Fruit fly (Drosophila melanogaster): Measurements from ENCODE around the gene RpL34b.

The RpL34b gene

dm6 chr3R:9416951-9417350, 15.9 kb upstream of the RpL34b start:
- TF ChIP-seq h (optimal IDR thresholded peaks at IDR 0.05) (no peak), Myc (optimal IDR thresholded peaks at IDR 0.05) (no peak), Sin3A (optimal IDR thresholded peaks at IDR 0.05) (no peak), insv (optimal IDR thresholded peaks at IDR 0.05) (no peak), psq (optimal IDR thresholded peaks at IDR 0.05) (no peak), ttk (optimal IDR thresholded peaks at IDR 0.05) (no peak)

- TF ChIP-seq h (optimal IDR thresholded peaks at IDR 0.05): no peak
- no peak for TF ChIP-seq Sin3A (optimal IDR thresholded peaks at IDR 0.05)
- no peak for TF ChIP-seq ttk (optimal IDR thresholded peaks at IDR 0.05)
- TF ChIP-seq insv (optimal IDR thresholded peaks at IDR 0.05): no peak
These were observed 11.1 kb upstream of the RpL34b start, which contains the start of the genes Task7 and alpha-Man-IIa for dm6 chr3R:9411928-9412640. Gene Task7, minus strand, starts transcription at chr3R:9412293. Gene alpha-Man-IIa, plus strand, starts transcription at chr3R:9412548.

- TF ChIP-seq ttk (optimal IDR thresholded peaks at IDR 0.05) (no peak), insv (optimal IDR thresholded peaks at IDR 0.05) (no peak)
These were observed 9.2 kb upstream of the RpL34b start, which contains the start of gene betaTub85D for dm6 chr3R:9410182-9410581. Gene betaTub85D, minus strand, starts transcription at chr3R:9410282.

- TF ChIP-seq psq (optimal IDR thresholded peaks at IDR 0.05) (no peak), insv (optimal IDR thresholded peaks at IDR 0.05) (no peak), Myc (optimal IDR thresholded peaks at IDR 0.05) (no peak), h (optimal IDR thresholded peaks at IDR 0.05) (no peak), Sin3A (optimal IDR thresholded peaks at IDR 0.05) (no peak), ttk (optimal IDR thresholded peaks at IDR 0.05) (no peak)
These were observed 7.0 kb upstream of the RpL34b start, which contains the start of gene CG44261 for dm6 chr3R:9408069-9408468. Gene CG44261, minus strand, starts transcription at chr3R:9408169.

- TF ChIP-seq psq (optimal IDR thresholded peaks at IDR 0.05): no peak
- no peak for TF ChIP-seq ttk (optimal IDR thresholded peaks at IDR 0.05)
- TF ChIP-seq Myc (optimal IDR thresholded peaks at IDR 0.05): no peak
- TF ChIP-seq Sin3A (optimal IDR thresholded peaks at IDR 0.05): no peak
- no peak for TF ChIP-seq h (optimal IDR thresholded peaks at IDR 0.05)
- no peak for TF ChIP-seq insv (optimal IDR thresholded peaks at IDR 0.05)
These were observed 3.1 kb upstream of the RpL34b start, which contains the start of the genes CG9356, BBIP1 and CG8135 for dm6 chr3R:9404104-9404512. Gene CG9356, minus strand, starts transcription at chr3R:9404269. Gene BBIP1, plus strand, starts transcription at chr3R:9404385. Gene CG8135, plus strand, starts transcription at chr3R:9404385.

- no peak for TF ChIP-seq h (optimal IDR thresholded peaks at IDR 0.05)
- no peak for TF ChIP-seq psq (optimal IDR thresholded peaks at IDR 0.05)
- TF ChIP-seq ttk (optimal IDR thresholded peaks at IDR 0.05): no peak
- no peak for TF ChIP-seq Sin3A (optimal IDR thresholded peaks at IDR 0.05)
- TF ChIP-seq Myc (optimal IDR thresholded peaks at IDR 0.05): no peak
- no peak for TF ChIP-seq insv (optimal IDR thresholded peaks at IDR 0.05)
These were observed 1.1 kb downstream of the RpL34b start, which contains the start of gene CG34117 for dm6 chr3R:9399951-9400392. Gene CG34117, minus strand, starts transcription at chr3R:9400053.

dm6 chr3R:9399074-9399473, 2.0 kb downstream of the RpL34b start:
- TF ChIP-seq insv (optimal IDR thresholded peaks at IDR 0.05): no peak
- no peak for TF ChIP-seq psq (optimal IDR thresholded peaks at IDR 0.05)
- no peak for TF ChIP-seq Sin3A (optimal IDR thresholded peaks at IDR 0.05)
- TF ChIP-seq ttk (optimal IDR thresholded peaks at IDR 0.05): no peak
- no peak for TF ChIP-seq h (optimal IDR thresholded peaks at IDR 0.05)
- TF ChIP-seq Myc (optimal IDR thresholded peaks at IDR 0.05): no peak

dm6 chr3R:9397890-9398289, 3.1 kb downstream of the RpL34b start, which contains the start of gene Or85f:
Gene Or85f, plus strand, starts transcription at chr3R:9398190.
- TF ChIP-seq insv (optimal IDR thresholded peaks at IDR 0.05) (no peak), Sin3A (optimal IDR thresholded peaks at IDR 0.05) (no peak), ttk (optimal IDR thresholded peaks at IDR 0.05) (no peak), h (optimal IDR thresholded peaks at IDR 0.05) (no peak), psq (optimal IDR thresholded peaks at IDR 0.05) (no peak), Myc (optimal IDR thresholded peaks at IDR 0.05) (no peak)

- no peak for TF ChIP-seq Sin3A (optimal IDR thresholded peaks at IDR 0.05)
These were observed 5.0 kb downstream of the RpL34b start for dm6 chr3R:9395998-9396397.

- no peak for TF ChIP-seq Sin3A (optimal IDR thresholded peaks at IDR 0.05)
- no peak for TF ChIP-seq Myc (optimal IDR thresholded peaks at IDR 0.05)
- no peak for TF ChIP-seq ttk (optimal IDR thresholded peaks at IDR 0.05)
- no peak for TF ChIP-seq h (optimal IDR thresholded peaks at IDR 0.05)
- TF ChIP-seq psq (optimal IDR thresholded peaks at IDR 0.05): no peak
- TF ChIP-seq insv (optimal IDR thresholded peaks at IDR 0.05): no peak
These were observed 6.5 kb downstream of the RpL34b start, which contains the start of gene FER for dm6 chr3R:9394385-9395042. Gene FER, minus strand, starts transcription at chr3R:9394546.

- no peak for TF ChIP-seq insv (optimal IDR thresholded peaks at IDR 0.05)
- TF ChIP-seq h (optimal IDR thresholded peaks at IDR 0.05): no peak
- TF ChIP-seq Myc (optimal IDR thresholded peaks at IDR 0.05): no peak
- no peak for TF ChIP-seq Sin3A (optimal IDR thresholded peaks at IDR 0.05)
- TF ChIP-seq psq (optimal IDR thresholded peaks at IDR 0.05): no peak
- no peak for TF ChIP-seq ttk (optimal IDR thresholded peaks at IDR 0.05)
These were observed 7.4 kb downstream of the RpL34b start for dm6 chr3R:9393542-9394025.

- TF ChIP-seq insv (optimal IDR thresholded peaks at IDR 0.05): no peak
- no peak for TF ChIP-seq ttk (optimal IDR thresholded peaks at IDR 0.05)
- no peak for TF ChIP-seq Sin3A (optimal IDR thresholded peaks at IDR 0.05)
- TF ChIP-seq h (optimal IDR thresholded peaks at IDR 0.05): no peak
- TF ChIP-seq Myc (optimal IDR thresholded peaks at IDR 0.05): no peak
- TF ChIP-seq psq (optimal IDR thresholded peaks at IDR 0.05): no peak
These were observed 8.6 kb downstream of the RpL34b start for dm6 chr3R:9392421-9392820.
